Worm (Caenorhabditis elegans) whole organism, mixed stage, embryonic: ENCODE results near the gene W07G4.7.

Source experiments
- M03D4.4 ChIP-seq: sonication (generic microtip); optimal IDR thresholded peaks from 2 replicates; lab custom pipeline; 2017; ENCODE audit warnings: mild to moderate bottlenecking, missing genetic modification characterization, missing compliant biosample characterization
- bed-3 ChIP-seq: fragments of 200-800 bp; sonication (Bioruptor generic); optimal IDR thresholded peaks from 3 replicates; lab custom pipeline; 2018; ENCODE audit warnings: mild to moderate bottlenecking, missing genetic modification characterization, moderate library complexity, missing compliant biosample characterization
- blmp-1 ChIP-seq: fragments of 150-350 bp; optimal IDR thresholded peaks from 2 replicates; lab custom pipeline; 2014; ENCODE audit warnings: missing biosample characterization, missing genetic modification characterization
- ceh-43 ChIP-seq: fragments of 200-800 bp; sonication (Bioruptor generic); optimal IDR thresholded peaks from 2 replicates; lab custom pipeline; 2018; ENCODE audit warnings: mild to moderate bottlenecking, missing genetic modification characterization, moderate library complexity, missing compliant biosample characterization
- elt-1 ChIP-seq: sonication (generic microtip); optimal IDR thresholded peaks from 2 replicates; lab custom pipeline; 2017; ENCODE audit warnings: missing genetic modification characterization, mild to moderate bottlenecking, missing compliant biosample characterization, antibody characterized with exemption, moderate library complexity, borderline replicate concordance; ENCODE audit not compliant: insufficient read depth
- elt-3 ChIP-seq: fragments of 150-350 bp; optimal IDR thresholded peaks from 2 replicates; lab custom pipeline; 2014; ENCODE audit warnings: missing biosample characterization, missing genetic modification characterization
- lin-13 ChIP-seq: fragments of 150-350 bp; optimal IDR thresholded peaks from 2 replicates; lab custom pipeline; 2014; ENCODE audit warnings: missing biosample characterization, missing genetic modification characterization
- lin-32 ChIP-seq: fragments of 200-800 bp; sonication (Bioruptor generic); optimal IDR thresholded peaks from 2 replicates; lab custom pipeline; 2018; ENCODE audit warnings: mild to moderate bottlenecking, missing genetic modification characterization, missing compliant biosample characterization
- mls-2 ChIP-seq: sonication (generic microtip); optimal IDR thresholded peaks from 2 replicates; lab custom pipeline; 2016; ENCODE audit warnings: mild to moderate bottlenecking, missing genetic modification characterization, moderate library complexity, missing compliant biosample characterization
- nhr-12 ChIP-seq: fragments of 150-350 bp; optimal IDR thresholded peaks from 2 replicates; lab custom pipeline; 2014; ENCODE audit warnings: missing biosample characterization, missing genetic modification characterization
- nhr-28 ChIP-seq: fragments of 150-350 bp; optimal IDR thresholded peaks from 2 replicates; lab custom pipeline; 2014; ENCODE audit warnings: missing biosample characterization, missing genetic modification characterization
- pha-4 ChIP-seq: fragments of 150-350 bp; optimal IDR thresholded peaks from 2 replicates; lab custom pipeline; 2018; ENCODE audit warnings: missing biosample characterization, missing genetic modification reagents, missing genetic modification characterization
- ztf-11 ChIP-seq: fragments of 150-350 bp; optimal IDR thresholded peaks from 2 replicates; lab custom pipeline; 2014; ENCODE audit warnings: missing biosample characterization, missing genetic modification characterization

DNA sequence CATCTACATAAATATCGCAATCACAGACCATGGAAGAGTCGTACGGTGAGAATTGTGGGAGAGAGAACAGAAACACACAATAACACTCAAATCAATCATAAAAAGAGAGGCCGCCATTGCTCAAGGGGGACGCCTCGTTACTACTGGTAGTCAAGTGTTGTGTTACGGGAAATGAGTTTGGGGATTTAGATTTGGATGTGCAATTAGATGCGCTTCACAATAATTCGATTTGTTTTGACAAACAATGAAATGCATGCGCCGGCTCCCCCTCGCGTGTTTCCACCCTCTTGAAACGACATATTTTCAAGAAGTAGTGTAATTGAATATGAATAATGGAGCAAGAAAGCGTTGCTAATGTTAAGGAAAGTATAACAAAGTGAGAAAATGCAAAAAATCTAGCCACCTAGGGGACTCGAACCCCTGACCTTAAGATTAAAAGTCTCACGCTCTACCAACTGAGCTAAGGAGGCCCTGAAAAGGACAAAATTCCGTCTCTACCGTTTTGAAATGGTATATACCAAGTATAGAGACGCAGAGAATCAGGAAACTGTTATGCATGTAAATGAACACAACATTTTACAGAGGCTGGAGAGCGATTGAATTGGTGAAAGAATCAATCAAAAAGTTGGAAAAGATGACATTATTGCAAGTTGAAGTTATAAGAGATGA, 7.7 kb downstream of the W07G4.7 start:
- TF ChIP-seq blmp-1 (tag; lab: Kevin White, UChicago) (no peak), nhr-28 (tag; lab: Kevin White, UChicago) (no peak), nhr-12 (tag; lab: Kevin White, UChicago) (no peak), elt-3 (tag; lab: Kevin White, UChicago) (no peak), ceh-43 (GFP tag; lab: Kevin White, UChicago) (no peak), bed-3 (GFP tag; lab: Kevin White, UChicago) (no peak), pha-4 (tag; lab: Kevin White, UChicago) (no peak), lin-32 (no peak), ztf-11 (tag; lab: Kevin White, UChicago) (no peak), elt-1 (tag; lab: Kevin White, UChicago) (no peak), mls-2 (no peak), lin-13 (tag; lab: Kevin White, UChicago) (no peak), M03D4.4 (tag; lab: Kevin White, UChicago) (no peak)
